Worm (Caenorhabditis elegans) whole organism, L4/young adult: ENCODE results near the gene alh-7.

Experiments
- W03F9.2 ChIP-seq: fragments of 150-350 bp; optimal IDR thresholded peaks from 2 replicates; lab custom pipeline; 2014; ENCODE audit warnings: missing biosample characterization, missing genetic modification characterization
- dao-5 ChIP-seq: sonication (generic microtip); optimal IDR thresholded peaks from 2 replicates; lab custom pipeline; 2016; ENCODE audit warnings: missing genotype, missing genetic modification characterization, moderate library complexity, missing compliant biosample characterization
- him-1 ChIP-seq: sonication (generic microtip); optimal IDR thresholded peaks from 2 replicates; lab custom pipeline; 2016; ENCODE audit warnings: missing genotype, missing genetic modification reagents, missing genetic modification characterization, missing compliant biosample characterization

ce11 chrII:13540956-13541355 lies 49.4 kb upstream of the alh-7 start, which contains the start of the genes noa-1 and Y48E1B.17:
- TF ChIP-seq W03F9.2 (tag; lab: Kevin White, UChicago), result no peak
- TF ChIP-seq him-1 (tag; lab: Kevin White, UChicago), result no peak
- no peak for TF ChIP-seq dao-5 (tag; lab: Kevin White, UChicago)
